Fruit fly (Drosophila melanogaster) whole organism, wandering third instar larva: ENCODE results near the gene IscU.

ENCODE experiments used
- Abd-B ChIP-seq: fragments of >200 bp; optimal IDR thresholded peaks from 2 replicates; lab custom pipeline; 2017; ENCODE audit warnings: missing biosample characterization, missing genetic modification characterization
- CG32264 ChIP-seq: fragments of 200-800 bp; sonication (Bioruptor generic); optimal IDR thresholded peaks from 2 replicates; lab custom pipeline; 2016; ENCODE audit warnings: missing biosample characterization, missing genetic modification characterization
- CG9705 ChIP-seq: fragments of 200-800 bp; sonication (Bioruptor generic); optimal IDR thresholded peaks from 2 replicates; lab custom pipeline; 2018; ENCODE audit warnings: missing biosample characterization, mild to moderate bottlenecking, missing genetic modification characterization
- CrebA ChIP-seq: fragments of 200-800 bp; sonication (Bioruptor generic); optimal IDR thresholded peaks from 2 replicates; lab custom pipeline; 2016; ENCODE audit warnings: missing biosample characterization, mild to moderate bottlenecking, missing genetic modification characterization, borderline replicate concordance
- Dfd ChIP-seq: fragments of >200 bp; optimal IDR thresholded peaks from 2 replicates; lab custom pipeline; 2017; ENCODE audit warnings: missing biosample characterization, missing genetic modification characterization
- Dif ChIP-seq: fragments of 200-275, 200-300 bp; sonication (Bioruptor generic); optimal IDR thresholded peaks from 2 replicates; lab custom pipeline; 2018; ENCODE audit warnings: missing biosample characterization, missing genetic modification characterization; ENCODE audit not compliant: partially characterized antibody
- GATAd ChIP-seq: sonication (Bioruptor generic); optimal IDR thresholded peaks from 2 replicates; lab custom pipeline; 2016; ENCODE audit warnings: missing biosample characterization, missing genetic modification characterization
- HLH106 ChIP-seq: fragments of 200-800 bp; optimal IDR thresholded peaks from 3 replicates; lab custom pipeline; 2019; ENCODE audit warnings: missing biosample characterization, mild to moderate bottlenecking, missing genetic modification characterization, moderate library complexity
- Hnf4 ChIP-seq: fragments of 200-800 bp; sonication (Bioruptor generic); optimal IDR thresholded peaks from 2 replicates; lab custom pipeline; 2016; ENCODE audit warnings: missing biosample characterization, mild to moderate bottlenecking, missing genetic modification characterization
- Hr78 ChIP-seq: fragments of >200 bp; optimal IDR thresholded peaks from 2 replicates; lab custom pipeline; 2017; ENCODE audit warnings: missing biosample characterization, missing genetic modification characterization
- Hr83 ChIP-seq: fragments of 200-300 bp; sonication (Bioruptor generic); optimal IDR thresholded peaks from 2 replicates; lab custom pipeline; 2016; ENCODE audit warnings: missing biosample characterization, mild to moderate bottlenecking, missing genetic modification characterization, moderate library complexity; ENCODE audit not compliant: poor library complexity, severe bottlenecking
- Jra ChIP-seq: sonication (Bioruptor generic); optimal IDR thresholded peaks from 2 replicates; lab custom pipeline; 2016; ENCODE audit warnings: missing biosample characterization, missing genetic modification characterization
- Mio ChIP-seq: sonication (Bioruptor generic); optimal IDR thresholded peaks from 2 replicates; lab custom pipeline; 2016; ENCODE audit warnings: missing biosample characterization, missing genetic modification characterization
- Myc ChIP-seq: fragments of >200 bp; optimal IDR thresholded peaks from 2 replicates; lab custom pipeline; 2017
- N ChIP-seq: fragments of >200 bp; optimal IDR thresholded peaks from 2 replicates; lab custom pipeline; 2018; ENCODE audit warnings: missing biosample characterization, missing external identifiers, missing genetic modification characterization
- OdsH ChIP-seq: fragments of 200-800 bp; sonication (Bioruptor generic); optimal IDR thresholded peaks from 2 replicates; lab custom pipeline; 2016; ENCODE audit warnings: missing biosample characterization, mild to moderate bottlenecking, missing genetic modification characterization
- Rel ChIP-seq, 2 experiments: fragments of 200-800 bp; sonication (Bioruptor generic) in 1 of 2; optimal IDR thresholded peaks; 2 replicates in 1 of 2; 3 replicates in 1 of 2; lab custom pipeline; 2016 to 2019; ENCODE audit warnings: mild to moderate bottlenecking in 2 of 2, missing biosample characterization in 2 of 2, missing genetic modification characterization in 2 of 2, moderate library complexity in 1 of 2
- Sp1 ChIP-seq: fragments of 200-800 bp; sonication (Bioruptor generic); optimal IDR thresholded peaks from 3 replicates; lab custom pipeline; 2019; ENCODE audit warnings: missing biosample characterization, mild to moderate bottlenecking, missing genetic modification characterization, moderate library complexity
- Vsx2 ChIP-seq: fragments of 200-300, 225-300 bp; sonication (Bioruptor generic); optimal IDR thresholded peaks from 2 replicates; lab custom pipeline; 2018; ENCODE audit warnings: missing biosample characterization, missing genetic modification characterization; ENCODE audit not compliant: partially characterized antibody
- br ChIP-seq: fragments of 200-800 bp; sonication (Bioruptor generic); optimal IDR thresholded peaks from 2 replicates; lab custom pipeline; 2016; ENCODE audit warnings: missing biosample characterization, missing genetic modification characterization
- brk ChIP-seq: fragments of 200-800 bp; sonication (Bioruptor generic); optimal IDR thresholded peaks from 2 replicates; lab custom pipeline; 2016; ENCODE audit warnings: missing biosample characterization, mild to moderate bottlenecking, missing genetic modification characterization
- dl ChIP-seq, 2 experiments: fragments of 175-275, 200-275 bp in 1 of 2; fragments of 200-275 bp in 1 of 2; sonication (Bioruptor generic); optimal IDR thresholded peaks; lab custom pipeline; 2018; ENCODE audit warnings: mild to moderate bottlenecking in 2 of 2, missing biosample characterization in 2 of 2, missing genetic modification characterization in 2 of 2, moderate library complexity in 2 of 2; ENCODE audit not compliant: partially characterized antibody in 2 of 2, insufficient read depth in 1 of 2
- dmrt93B ChIP-seq: fragments of 200-800 bp; sonication (Bioruptor generic); optimal IDR thresholded peaks from 2 replicates; lab custom pipeline; 2018; ENCODE audit warnings: missing biosample characterization, mild to moderate bottlenecking, missing genetic modification characterization
- dsf ChIP-seq: sonication (Bioruptor generic); optimal IDR thresholded peaks from 2 replicates; lab custom pipeline; 2016; ENCODE audit warnings: missing biosample characterization, missing genetic modification characterization, borderline replicate concordance
- ey ChIP-seq: fragments of 200-800 bp; sonication (Bioruptor generic); optimal IDR thresholded peaks from 2 replicates; lab custom pipeline; 2016; ENCODE audit warnings: missing biosample characterization, missing genetic modification characterization
- foxo ChIP-seq, 2 experiments: fragments of 200-800 bp; sonication (Bioruptor generic); optimal IDR thresholded peaks; 2 replicates in 1 of 2; 3 replicates in 1 of 2; lab custom pipeline; 2016 to 2017; ENCODE audit warnings: missing biosample characterization in 2 of 2, missing genetic modification characterization in 2 of 2
- fru ChIP-seq: fragments of 200-800 bp; sonication (Bioruptor generic); optimal IDR thresholded peaks from 3 replicates; lab custom pipeline; 2016; ENCODE audit warnings: missing biosample characterization, mild to moderate bottlenecking, missing genetic modification characterization
- h ChIP-seq: fragments of 200-800 bp; sonication (Bioruptor generic); optimal IDR thresholded peaks from 3 replicates; lab custom pipeline; 2016; ENCODE audit warnings: missing biosample characterization, mild to moderate bottlenecking, missing genetic modification characterization
- jim ChIP-seq: fragments of 175-275, 200-325 bp; sonication (Bioruptor generic); optimal IDR thresholded peaks from 2 replicates; lab custom pipeline; 2016; ENCODE audit warnings: missing biosample characterization, mild to moderate bottlenecking, missing genetic modification characterization
- lola ChIP-seq: fragments of >200 bp; optimal IDR thresholded peaks from 2 replicates; lab custom pipeline; 2017; ENCODE audit warnings: missing biosample characterization, missing genetic modification characterization
- pan ChIP-seq: fragments of >200 bp; optimal IDR thresholded peaks from 2 replicates; lab custom pipeline; 2017
- psq ChIP-seq: fragments of 200-800 bp; sonication (Bioruptor generic); optimal IDR thresholded peaks from 3 replicates; lab custom pipeline; 2017; ENCODE audit warnings: missing biosample characterization, mild to moderate bottlenecking, missing genetic modification characterization, moderate library complexity
- rgr ChIP-seq: fragments of 200-800 bp; sonication (Bioruptor generic); optimal IDR thresholded peaks from 3 replicates; lab custom pipeline; 2016; ENCODE audit warnings: missing biosample characterization, mild to moderate bottlenecking, missing genetic modification characterization
- sage ChIP-seq: fragments of 200-800 bp; sonication (Bioruptor generic); optimal IDR thresholded peaks from 2 replicates; lab custom pipeline; 2016; ENCODE audit warnings: missing biosample characterization, mild to moderate bottlenecking, missing genetic modification characterization
- sv ChIP-seq: fragments of 200-800 bp; sonication (Bioruptor generic); optimal IDR thresholded peaks from 3 replicates; lab custom pipeline; 2016; ENCODE audit warnings: missing biosample characterization, missing genetic modification characterization
- tai ChIP-seq: sonication (Bioruptor generic); optimal IDR thresholded peaks from 2 replicates; lab custom pipeline; 2016; ENCODE audit warnings: missing biosample characterization, missing genetic modification characterization
- usp ChIP-seq: fragments of >200 bp; optimal IDR thresholded peaks from 2 replicates; lab custom pipeline; 2017; ENCODE audit warnings: missing biosample characterization, missing genetic modification characterization
- woc ChIP-seq: sonication (Bioruptor generic); optimal IDR thresholded peaks from 2 replicates; lab custom pipeline; 2016; ENCODE audit warnings: missing biosample characterization, mild to moderate bottlenecking, missing genetic modification characterization

IscU gene

DNA sequence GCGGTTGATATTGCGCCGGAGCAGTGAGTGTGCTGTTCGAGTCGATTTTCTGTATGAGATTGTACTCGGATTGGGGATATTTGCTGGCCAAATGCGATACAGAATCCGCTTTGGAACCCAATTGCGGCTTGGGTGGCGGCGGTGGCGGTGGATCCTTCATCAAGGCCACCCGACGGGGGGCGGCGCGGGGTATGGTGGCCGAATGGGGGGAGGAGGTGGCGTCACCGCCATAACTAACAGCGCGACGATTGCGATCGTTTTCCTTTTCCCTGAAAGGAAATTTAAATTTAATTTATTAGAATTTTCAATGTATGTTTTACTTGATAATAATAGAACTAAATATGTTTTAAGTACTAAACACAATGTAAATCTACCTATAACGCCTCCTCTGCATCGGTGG, 41.1 kb upstream of the IscU start:
- TF ChIP-seq lola (GFP tag; lab: Kevin White, UChicago) (no peak), rgr (GFP tag; lab: Kevin White, UChicago) (no peak), Hnf4 (no peak), br (no peak), Dfd (GFP tag; lab: Kevin White, UChicago) (peak; percentile 96)

DNA sequence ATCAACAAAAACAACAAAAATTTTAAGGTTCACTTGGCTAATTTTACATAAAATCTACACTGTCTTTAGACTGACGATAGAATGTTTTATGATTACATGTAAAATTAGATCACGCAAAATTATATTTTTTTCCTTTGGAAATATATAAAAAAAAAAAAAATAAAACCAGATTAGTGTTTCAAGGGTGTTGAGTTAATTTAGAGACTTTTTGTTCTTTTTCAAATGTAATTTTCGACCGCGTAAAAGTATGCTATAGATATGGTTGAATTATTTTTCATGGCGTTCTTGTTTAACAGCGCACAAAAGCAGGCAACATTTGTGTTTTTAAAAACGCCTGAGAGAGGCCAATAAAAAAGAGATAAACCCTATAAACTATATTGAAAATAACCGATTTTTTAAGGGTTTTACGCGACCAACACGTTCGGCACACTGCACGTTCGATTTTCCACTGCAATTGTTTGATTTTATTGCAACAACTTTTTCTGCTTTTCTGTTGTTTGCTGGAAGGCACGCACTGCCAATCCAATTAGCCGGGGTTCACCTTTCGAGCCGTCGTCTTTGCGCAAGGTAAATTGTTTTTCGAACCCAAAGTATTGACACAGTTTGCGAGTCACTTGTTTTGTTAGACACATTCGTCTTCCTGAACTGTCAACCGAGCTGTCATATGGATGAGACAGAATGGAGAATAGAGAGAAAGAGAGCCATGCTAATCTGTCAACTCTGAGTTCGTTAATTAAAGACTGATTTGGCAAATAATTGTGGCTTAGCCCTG, 39.3 kb upstream of the IscU start:
- TF ChIP-seq sage = no peak
- TF ChIP-seq fru = no peak
- TF ChIP-seq Hnf4 = no peak
- no peak for TF ChIP-seq jim (GFP tag; lab: Kevin White, UChicago)
- TF ChIP-seq Hr83 (GFP tag; lab: Kevin White, UChicago) = no peak
- no peak for TF ChIP-seq rgr (GFP tag; lab: Kevin White, UChicago)
- TF ChIP-seq Sp1 (GFP tag; lab: Kevin White, UChicago) = peak; percentile 10
- peak; percentile 26 for TF ChIP-seq brk (GFP tag; lab: Kevin White, UChicago)
- TF ChIP-seq Dfd (GFP tag; lab: Kevin White, UChicago) = no peak
- no peak for TF ChIP-seq pan (lab: Kevin White, UChicago)
- no peak for TF ChIP-seq sv (GFP tag; lab: Kevin White, UChicago)
- no peak for TF ChIP-seq psq
- no peak for TF ChIP-seq Rel (GFP tag; optimal IDR thresholded peaks at IDR 0.05; lab: Kevin White, UChicago)
- no peak for TF ChIP-seq Rel (tag; optimal IDR thresholded peaks at IDR 0.05; lab: Kevin White, UChicago)
- TF ChIP-seq GATAd (GFP tag; lab: Kevin White, UChicago) = no peak
- no peak for TF ChIP-seq h (GFP tag; lab: Kevin White, UChicago)
- no peak for TF ChIP-seq dmrt93B
- TF ChIP-seq CG32264 (GFP tag; lab: Kevin White, UChicago) = no peak
- no peak for TF ChIP-seq Mio
- TF ChIP-seq OdsH (GFP tag; lab: Kevin White, UChicago) = no peak
- TF ChIP-seq Myc (lab: Kevin White, UChicago) = peak; percentile 95
- TF ChIP-seq ey = no peak
- TF ChIP-seq foxo (GFP tag; optimal IDR thresholded peaks at IDR 0.05; lab: Kevin White, UChicago) = no peak
- TF ChIP-seq Vsx2 (GFP tag; lab: Kevin White, UChicago) = peak; percentile 81
- TF ChIP-seq N (GFP tag; lab: Kevin White, UChicago) = peak; percentile 98
- TF ChIP-seq woc = no peak
- TF ChIP-seq tai = no peak
- no peak for TF ChIP-seq usp
- TF ChIP-seq HLH106 (tag; lab: Kevin White, UChicago) = no peak
- TF ChIP-seq Abd-B (GFP tag; lab: Kevin White, UChicago) = no peak
- no peak for TF ChIP-seq CrebA (GFP tag; lab: Kevin White, UChicago)
- TF ChIP-seq dsf (GFP tag; lab: Kevin White, UChicago) = no peak
- no peak for TF ChIP-seq Jra (GFP tag; lab: Kevin White, UChicago)
- TF ChIP-seq Dif (GFP tag; lab: Kevin White, UChicago) = peak; percentile 38
- TF ChIP-seq lola (GFP tag; lab: Kevin White, UChicago) = no peak
- TF ChIP-seq dl (GFP tag; optimal IDR thresholded peaks at IDR 0.05; lab: Kevin White, UChicago; ENCODE audit: insufficient read depth in 1 of 2, partially characterized antibody in 2 of 2) = peak in 1 of 2 experiments; percentile 8
- no peak for TF ChIP-seq CG9705 (GFP tag; lab: Kevin White, UChicago)
- TF ChIP-seq Hr78 (GFP tag; lab: Kevin White, UChicago) = peak; percentile 52
- no peak for TF ChIP-seq br
